Worm (Caenorhabditis elegans): ENCODE data around the gene clc-1.

- no peak for TF ChIP-seq ZK546.5 (tag; optimal IDR thresholded peaks at IDR 0.05)
- no peak for TF ChIP-seq lin-13 (GFP tag; optimal IDR thresholded peaks at IDR 0.05)
These were observed 32.6 kb upstream of the clc-1 start for ce11 chrX:11014394-11015280.
